Worm (Caenorhabditis elegans) whole organism, late embryonic: ENCODE results near the gene T24C4.3.

Experiments used
- C08G9.2 ChIP-seq: sonication (generic microtip); optimal IDR thresholded peaks from 2 replicates; lab custom pipeline; 2016; ENCODE audit warnings: mild to moderate bottlenecking, missing genetic modification characterization, moderate library complexity, missing compliant biosample characterization
- C38D4.7 ChIP-seq: fragments of 200-800 bp; sonication (Bioruptor generic); optimal IDR thresholded peaks from 2 replicates; lab custom pipeline; 2018; ENCODE audit warnings: mild to moderate bottlenecking, missing genetic modification characterization, moderate library complexity, missing compliant biosample characterization
- K02D7.2 ChIP-seq: sonication (generic microtip); optimal IDR thresholded peaks from 2 replicates; lab custom pipeline; 2017; ENCODE audit warnings: mild to moderate bottlenecking, missing genetic modification characterization, missing compliant biosample characterization
- K09A11.1 ChIP-seq: sonication (generic microtip); optimal IDR thresholded peaks from 2 replicates; lab custom pipeline; 2017; ENCODE audit warnings: antibody characterized with exemption, mild to moderate bottlenecking, missing genetic modification characterization, missing compliant biosample characterization; ENCODE audit not compliant: insufficient read depth
- T23F11.4 ChIP-seq: fragments of 200-800 bp; sonication (Bioruptor generic); optimal IDR thresholded peaks from 2 replicates; lab custom pipeline; 2018; ENCODE audit warnings: mild to moderate bottlenecking, missing genetic modification characterization, missing compliant biosample characterization
- Y22D7AL.16 ChIP-seq: sonication (generic microtip); optimal IDR thresholded peaks from 2 replicates; lab custom pipeline; 2016; ENCODE audit warnings: missing genetic modification characterization, missing compliant biosample characterization
- ama-1 ChIP-seq: fragments of 150-350 bp; optimal IDR thresholded peaks from 2 replicates; lab custom pipeline; 2014
- ceh-18 ChIP-seq: sonication (generic microtip); optimal IDR thresholded peaks from 2 replicates; lab custom pipeline; 2016; ENCODE audit warnings: missing genetic modification characterization, missing compliant biosample characterization
- ceh-19 ChIP-seq: fragments of 200-800 bp; sonication (Bioruptor generic); optimal IDR thresholded peaks from 2 replicates; lab custom pipeline; 2018; ENCODE audit warnings: mild to moderate bottlenecking, missing genetic modification characterization, missing compliant biosample characterization
- ceh-22 ChIP-seq: sonication (generic microtip); optimal IDR thresholded peaks from 2 replicates; lab custom pipeline; 2017; ENCODE audit warnings: missing biosample characterization, missing genetic modification characterization
- ceh-30 ChIP-seq: fragments of 150-350 bp; optimal IDR thresholded peaks from 2 replicates; lab custom pipeline; 2014; ENCODE audit warnings: missing biosample characterization, missing genetic modification characterization
- ceh-34 ChIP-seq: sonication (generic microtip); optimal IDR thresholded peaks from 2 replicates; lab custom pipeline; 2016; ENCODE audit warnings: mild to moderate bottlenecking, missing genetic modification characterization, missing compliant biosample characterization
- ceh-45 ChIP-seq: fragments of 200-800 bp; sonication (Bioruptor generic); IDR thresholded peaks from 2 replicates; pipeline ENCODE4 v1.3.6; 2022; ENCODE audit warnings: missing genetic modification reagents, missing genetic modification characterization, missing compliant biosample characterization
- ceh-6 ChIP-seq: fragments of 200-800 bp; sonication (Bioruptor generic); optimal IDR thresholded peaks from 2 replicates; lab custom pipeline; 2018; ENCODE audit warnings: mild to moderate bottlenecking, missing genetic modification characterization, missing compliant biosample characterization
- ceh-9 ChIP-seq: sonication (generic microtip); optimal IDR thresholded peaks from 2 replicates; lab custom pipeline; 2016; ENCODE audit warnings: mild to moderate bottlenecking, missing genetic modification characterization, inconsistent platforms, missing compliant biosample characterization
- dmd-4 ChIP-seq: sonication (generic microtip); optimal IDR thresholded peaks from 2 replicates; lab custom pipeline; 2016; ENCODE audit warnings: borderline replicate concordance, missing genetic modification characterization, missing compliant biosample characterization
- dve-1 ChIP-seq: sonication (generic microtip); optimal IDR thresholded peaks from 2 replicates; lab custom pipeline; 2017; ENCODE audit warnings: antibody characterized with exemption, mild to moderate bottlenecking, missing genetic modification characterization, missing compliant biosample characterization
- elt-4 ChIP-seq: sonication (generic microtip); optimal IDR thresholded peaks from 2 replicates; lab custom pipeline; 2016; ENCODE audit warnings: missing genetic modification characterization, missing compliant biosample characterization
- ets-4 ChIP-seq: sonication (generic microtip); optimal IDR thresholded peaks from 2 replicates; lab custom pipeline; 2016; ENCODE audit warnings: missing genetic modification characterization, missing compliant biosample characterization
- eyg-1 ChIP-seq: sonication (generic microtip); optimal IDR thresholded peaks from 2 replicates; lab custom pipeline; 2016; ENCODE audit warnings: missing genotype, missing genetic modification characterization, missing compliant biosample characterization
- fkh-10 ChIP-seq: fragments of 150-350 bp; optimal IDR thresholded peaks from 2 replicates; lab custom pipeline; 2014; ENCODE audit warnings: missing biosample characterization, missing genetic modification reagents, missing genetic modification characterization
- gmeb-2 ChIP-seq: sonication (generic microtip); optimal IDR thresholded peaks from 2 replicates; lab custom pipeline; 2016; ENCODE audit warnings: missing genetic modification characterization, inconsistent platforms, missing compliant biosample characterization
- hlh-15 ChIP-seq: sonication (generic microtip); optimal IDR thresholded peaks from 2 replicates; lab custom pipeline; 2016; ENCODE audit warnings: missing genetic modification characterization, missing compliant biosample characterization
- hlh-6 ChIP-seq: sonication (generic microtip); optimal IDR thresholded peaks from 2 replicates; lab custom pipeline; 2016; ENCODE audit warnings: missing genotype, missing genetic modification characterization, missing compliant biosample characterization
- hlh-8 ChIP-seq: sonication (generic microtip); optimal IDR thresholded peaks from 2 replicates; lab custom pipeline; 2016; ENCODE audit warnings: missing genotype, missing genetic modification characterization, missing compliant biosample characterization
- mec-3 ChIP-seq: sonication (generic microtip); optimal IDR thresholded peaks from 2 replicates; lab custom pipeline; 2016; ENCODE audit warnings: borderline replicate concordance, missing genetic modification characterization, missing compliant biosample characterization
- nfya-1 ChIP-seq: sonication (generic microtip); optimal IDR thresholded peaks from 2 replicates; lab custom pipeline; 2017; ENCODE audit warnings: missing genetic modification characterization, mild to moderate bottlenecking, missing compliant biosample characterization, antibody characterized with exemption, moderate library complexity
- nhr-11 ChIP-seq: fragments of 150-350 bp; optimal IDR thresholded peaks from 2 replicates; lab custom pipeline; 2014; ENCODE audit warnings: missing biosample characterization, missing genetic modification characterization
- nhr-232 ChIP-seq: sonication (generic microtip); optimal IDR thresholded peaks from 2 replicates; lab custom pipeline; 2016; ENCODE audit warnings: missing genetic modification characterization, missing compliant biosample characterization
- odd-2 ChIP-seq: sonication (generic microtip); optimal IDR thresholded peaks from 2 replicates; lab custom pipeline; 2017; ENCODE audit warnings: antibody characterized with exemption, mild to moderate bottlenecking, missing genetic modification characterization, missing compliant biosample characterization
- pag-3 ChIP-seq: sonication (generic microtip); optimal IDR thresholded peaks from 2 replicates; lab custom pipeline; 2016; ENCODE audit warnings: missing compliant biosample characterization, missing genetic modification characterization, borderline replicate concordance
- pat-9 ChIP-seq: fragments of 200-800 bp; sonication (Bioruptor generic); optimal IDR thresholded peaks from 2 replicates; lab custom pipeline; 2018; ENCODE audit warnings: mild to moderate bottlenecking, missing genetic modification characterization, moderate library complexity, missing compliant biosample characterization
- pha-2 ChIP-seq: sonication (generic microtip); optimal IDR thresholded peaks from 2 replicates; lab custom pipeline; 2017; ENCODE audit warnings: mild to moderate bottlenecking, missing genetic modification characterization, missing compliant biosample characterization
- pha-4 ChIP-seq: fragments of 150-350 bp; optimal IDR thresholded peaks from 2 replicates; lab custom pipeline; 2018; ENCODE audit warnings: missing biosample characterization, missing genetic modification reagents, missing genetic modification characterization
- pros-1 ChIP-seq: fragments of 150-350 bp; optimal IDR thresholded peaks from 2 replicates; lab custom pipeline; 2014; ENCODE audit warnings: missing biosample characterization, missing genetic modification reagents, missing genetic modification characterization
- sdc-2 ChIP-seq: sonication (generic microtip); optimal IDR thresholded peaks from 2 replicates; lab custom pipeline; 2016; ENCODE audit warnings: missing genotype, missing genetic modification characterization, missing compliant biosample characterization
- sox-2 ChIP-seq: fragments of 200-800 bp; sonication (Bioruptor generic); IDR thresholded peaks from 2 replicates; pipeline ENCODE4 v1.3.6; 2022; ENCODE audit warnings: missing genetic modification reagents, missing genetic modification characterization, missing compliant biosample characterization
- sox-4 ChIP-seq: sonication (generic microtip); optimal IDR thresholded peaks from 2 replicates; lab custom pipeline; 2017; ENCODE audit warnings: mild to moderate bottlenecking, missing genetic modification characterization, inconsistent platforms, missing compliant biosample characterization
- syd-9 ChIP-seq: sonication (generic microtip); optimal IDR thresholded peaks from 2 replicates; lab custom pipeline; 2016; ENCODE audit warnings: mild to moderate bottlenecking, missing genetic modification characterization, moderate library complexity, missing compliant biosample characterization
- tbx-2 ChIP-seq: sonication (generic microtip); optimal IDR thresholded peaks from 2 replicates; lab custom pipeline; 2016; ENCODE audit warnings: missing genetic modification characterization, missing compliant biosample characterization
- tbx-7 ChIP-seq: sonication (generic microtip); optimal IDR thresholded peaks from 2 replicates; lab custom pipeline; 2016; ENCODE audit warnings: missing genotype, missing genetic modification characterization, missing compliant biosample characterization
- ttx-3 ChIP-seq: sonication (generic microtip); optimal IDR thresholded peaks from 2 replicates; lab custom pipeline; 2016; ENCODE audit warnings: missing genetic modification reagents, missing genetic modification characterization, missing compliant biosample characterization
- unc-3 ChIP-seq, 2 experiments: fragments of 200-800 bp in 1 of 2; sonication (Bioruptor generic) in 1 of 2; sonication (generic microtip) in 1 of 2; conservative IDR thresholded peaks in 1 of 2; optimal IDR thresholded peaks in 1 of 2; 2 replicates each; pipeline versions ENCODE4 v1.3.6 to Lab custom; 2016 to 2022; ENCODE audit warnings: missing compliant biosample characterization in 2 of 2, missing genetic modification characterization in 2 of 2, missing genetic modification reagents in 1 of 2
- ztf-16 ChIP-seq: sonication (generic microtip); optimal IDR thresholded peaks from 2 replicates; lab custom pipeline; 2017; ENCODE audit warnings: missing genetic modification characterization, missing compliant biosample characterization

T24C4.3 gene

ce11 chrIII:835713-836278, 36.5 kb downstream of the T24C4.3 start (continued):
- TF ChIP-seq ceh-6 (no peak), ceh-9 (tag; lab: Kevin White, UChicago) (peak; percentile 22), ama-1 (lab: Kevin White, UChicago) (peak; percentile 95), eyg-1 (tag; lab: Kevin White, UChicago) (no peak), hlh-8 (tag; lab: Kevin White, UChicago) (no peak), nhr-232 (tag; lab: Kevin White, UChicago) (no peak), tbx-7 (tag; lab: Kevin White, UChicago) (no peak), K02D7.2 (peak; percentile 52), gmeb-2 (tag; lab: Kevin White, UChicago) (peak; percentile 73), hlh-6 (no peak), dve-1 (tag; lab: Kevin White, UChicago) (peak; percentile 43)

- TF ChIP-seq tbx-2 (tag; lab: Kevin White, UChicago) (no peak), ama-1 (lab: Kevin White, UChicago) (peak; percentile 54), sox-2 (GFP tag; lab: Robert Waterston, UW) (no peak), pha-4 (no peak)
Measured at ce11 chrIII:835208-835607, 37.1 kb downstream of the T24C4.3 start.

DNA sequence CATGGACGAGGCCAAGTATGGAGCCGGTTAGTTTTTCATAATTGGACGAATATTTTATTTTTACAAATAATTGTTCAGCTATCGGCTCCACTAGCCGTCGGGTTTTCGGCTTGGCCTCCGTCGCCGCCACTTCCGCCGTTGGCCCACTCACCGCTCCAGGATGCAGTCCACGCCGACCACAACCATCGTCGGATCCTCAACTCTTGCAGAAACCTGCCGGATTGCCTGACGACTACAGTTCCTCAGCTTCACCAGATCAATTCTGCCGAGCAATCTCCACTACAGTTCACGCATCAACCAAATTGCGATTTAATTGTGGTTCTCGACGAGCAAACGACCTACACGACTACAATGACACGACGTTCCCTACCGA, 37.8 kb downstream of the T24C4.3 start:
- TF ChIP-seq syd-9 (tag; lab: Kevin White, UChicago), result no peak
- TF ChIP-seq ceh-45 (GFP tag; lab: Robert Waterston, UW), result 0 out of 2 replicates have a peak, but pooled peaks have one; percentile 25

DNA sequence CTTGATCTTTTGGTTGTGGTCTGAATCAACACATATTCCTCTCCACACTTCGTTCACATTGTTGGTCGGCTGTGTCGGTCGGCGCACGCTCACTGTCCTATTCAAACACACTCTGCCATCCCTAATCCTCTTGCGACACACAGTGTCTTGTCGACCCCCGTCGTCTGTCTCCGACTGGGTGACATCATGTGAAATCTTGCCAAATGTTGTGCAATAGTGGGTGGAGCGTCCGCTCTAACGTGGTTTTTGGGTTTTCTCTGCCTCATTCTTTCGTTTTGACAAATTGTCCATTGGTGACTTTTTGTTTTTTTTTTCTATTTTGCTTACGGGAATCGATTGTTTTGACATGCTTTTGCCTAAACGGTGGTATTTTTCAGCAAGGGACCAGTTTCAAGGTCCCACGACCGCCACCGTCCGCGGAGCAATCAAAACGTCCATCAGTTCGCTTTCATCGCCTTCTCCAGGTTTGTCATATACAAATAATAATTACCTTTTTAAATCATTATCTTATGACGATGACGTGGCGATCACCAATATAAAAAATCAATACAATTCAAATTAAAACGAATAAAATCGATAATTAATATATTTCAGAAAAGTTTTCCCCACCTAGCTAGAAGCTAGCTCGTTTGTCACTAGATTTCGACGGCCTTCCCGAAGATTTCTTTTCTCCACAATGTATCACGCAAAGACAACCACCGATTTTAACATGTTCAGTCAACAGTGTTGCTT, 38.4 kb downstream of the T24C4.3 start:
- TF ChIP-seq K09A11.1 (tag; lab: Kevin White, UChicago), result peak; percentile 65
- peak; percentile 18 for TF ChIP-seq pha-2
- TF ChIP-seq hlh-15 (tag; lab: Kevin White, UChicago), result no peak
- TF ChIP-seq ceh-22 (tag; lab: Kevin White, UChicago), result no peak
- TF ChIP-seq K02D7.2, result no peak
- peak; percentile 41 for TF ChIP-seq ceh-34
- TF ChIP-seq gmeb-2 (tag; lab: Kevin White, UChicago), result no peak
- TF ChIP-seq unc-3 (GFP tag; conservative IDR thresholded peaks at IDR 0.05; lab: Robert Waterston, UW), result no peak
- peak; percentile 17 for TF ChIP-seq unc-3 (tag; optimal IDR thresholded peaks at IDR 0.05; lab: Kevin White, UChicago)
- no peak for TF ChIP-seq ceh-30
- peak; percentile 82 for TF ChIP-seq ceh-18 (tag; lab: Kevin White, UChicago)
- peak; percentile 51 for TF ChIP-seq ets-4
- peak; percentile 15 for TF ChIP-seq fkh-10
- no peak for TF ChIP-seq ceh-45 (GFP tag; lab: Robert Waterston, UW)
- TF ChIP-seq pat-9 (tag; lab: Kevin White, UChicago), result no peak
- no peak for TF ChIP-seq Y22D7AL.16
- TF ChIP-seq ztf-16, result peak; percentile 9
- no peak for TF ChIP-seq pag-3
- no peak for TF ChIP-seq elt-4
- TF ChIP-seq nhr-11 (tag; lab: Kevin White, UChicago), result no peak
- TF ChIP-seq mec-3, result no peak
- peak; percentile 92 for TF ChIP-seq nfya-1 (tag; lab: Kevin White, UChicago)
- no peak for TF ChIP-seq pros-1 (tag; lab: Kevin White, UChicago)
- no peak for TF ChIP-seq odd-2 (tag; lab: Kevin White, UChicago)
- peak; percentile 26 for TF ChIP-seq eyg-1 (tag; lab: Kevin White, UChicago)
- no peak for TF ChIP-seq C08G9.2 (tag; lab: Kevin White, UChicago)
- peak; percentile 85 for TF ChIP-seq dve-1 (tag; lab: Kevin White, UChicago)
- no peak for TF ChIP-seq dmd-4 (tag; lab: Kevin White, UChicago)
- TF ChIP-seq ceh-19, result no peak
- TF ChIP-seq sdc-2 (tag; lab: Kevin White, UChicago), result peak; percentile 17
- no peak for TF ChIP-seq C38D4.7 (GFP tag; lab: Kevin White, UChicago)
- TF ChIP-seq T23F11.4 (GFP tag; lab: Kevin White, UChicago), result no peak
- no peak for TF ChIP-seq ttx-3 (tag; lab: Kevin White, UChicago)
- TF ChIP-seq sox-4 (tag; lab: Kevin White, UChicago), result no peak
